Worm (Caenorhabditis elegans) whole organism, young adult: ENCODE data around the gene Y62H9A.1.

Source experiments
- B0035.1 ChIP-seq: sonication (generic microtip); optimal IDR thresholded peaks from 2 replicates; lab custom pipeline; 2016; ENCODE audit warnings: missing genetic modification characterization, mild to moderate bottlenecking, missing compliant biosample characterization, missing genotype, missing genetic modification reagents
- C06A6.2 ChIP-seq: fragments of 200-800 bp; sonication (Bioruptor generic); conservative IDR thresholded peaks from 2 replicates; pipeline ENCODE4 v1.3.6; 2022; ENCODE audit warnings: missing genetic modification characterization, missing compliant biosample characterization
- F23B12.7 ChIP-seq: sonication (generic microtip); optimal IDR thresholded peaks from 2 replicates; lab custom pipeline; 2017; ENCODE audit warnings: missing genetic modification characterization, mild to moderate bottlenecking, missing compliant biosample characterization, antibody characterized with exemption, moderate library complexity; ENCODE audit not compliant: insufficient read depth
- F49E8.2 ChIP-seq: sonication (generic microtip); optimal IDR thresholded peaks from 3 replicates; lab custom pipeline; 2017; ENCODE audit warnings: missing genetic modification characterization, mild to moderate bottlenecking, missing compliant biosample characterization, antibody characterized with exemption, moderate library complexity; ENCODE audit not compliant: insufficient read depth
- F52B5.7 ChIP-seq: sonication (generic microtip); optimal IDR thresholded peaks from 2 replicates; lab custom pipeline; 2016; ENCODE audit warnings: mild to moderate bottlenecking, missing genetic modification characterization, missing compliant biosample characterization
- F55B11.4 ChIP-seq: sonication (generic microtip); optimal IDR thresholded peaks from 2 replicates; lab custom pipeline; 2016; ENCODE audit warnings: missing compliant biosample characterization, missing genetic modification characterization, borderline replicate concordance; ENCODE audit not compliant: insufficient read depth
- K11D2.4 ChIP-seq: fragments of 200-800 bp; sonication (Bioruptor generic); IDR thresholded peaks from 2 replicates; pipeline ENCODE4 v1.3.6; 2022; ENCODE audit warnings: missing genetic modification reagents, missing genetic modification characterization, missing compliant biosample characterization
- T07F8.4 ChIP-seq: sonication (generic microtip); optimal IDR thresholded peaks from 2 replicates; lab custom pipeline; 2016; ENCODE audit warnings: mild to moderate bottlenecking, missing genetic modification characterization, moderate library complexity, missing compliant biosample characterization
- T26A5.8 ChIP-seq: sonication (generic microtip); optimal IDR thresholded peaks from 2 replicates; lab custom pipeline; 2016; ENCODE audit warnings: missing genetic modification characterization, missing compliant biosample characterization
- Y67H2A.10 ChIP-seq: fragments of 200-800 bp; sonication (Bioruptor generic); conservative IDR thresholded peaks from 2 replicates; pipeline ENCODE4 v1.3.6; 2022; ENCODE audit warnings: missing genetic modification reagents, missing genetic modification characterization, missing compliant biosample characterization
- Y95B8A.8 ChIP-seq: fragments of 200-800 bp; sonication (Bioruptor generic); IDR thresholded peaks from 2 replicates; pipeline ENCODE4 v1.3.6; 2022; ENCODE audit warnings: missing genetic modification reagents, missing genetic modification characterization, missing compliant biosample characterization
- ZK185.1 ChIP-seq: sonication (generic microtip); optimal IDR thresholded peaks from 2 replicates; lab custom pipeline; 2016; ENCODE audit warnings: mild to moderate bottlenecking, missing genetic modification characterization, missing compliant biosample characterization; ENCODE audit not compliant: poor library complexity, severe bottlenecking
- akir-1 ChIP-seq: fragments of 200-800 bp; sonication (Bioruptor generic); optimal IDR thresholded peaks from 2 replicates; lab custom pipeline; 2018; ENCODE audit warnings: mild to moderate bottlenecking, missing genetic modification characterization, moderate library complexity, missing compliant biosample characterization
- bed-2 ChIP-seq: fragments of 200-800 bp; sonication (Bioruptor generic); IDR thresholded peaks from 2 replicates; pipeline ENCODE4 v1.3.6; 2022; ENCODE audit warnings: missing genetic modification reagents, missing genetic modification characterization, missing compliant biosample characterization
- cebp-2 ChIP-seq: fragments of 200-800 bp; sonication (Bioruptor generic); IDR thresholded peaks from 2 replicates; pipeline ENCODE4 v1.3.6; 2022; ENCODE audit warnings: missing genetic modification characterization, missing compliant biosample characterization
- ceh-79 ChIP-seq: sonication (generic microtip); optimal IDR thresholded peaks from 2 replicates; lab custom pipeline; 2017; ENCODE audit warnings: mild to moderate bottlenecking, missing genetic modification characterization, missing compliant biosample characterization
- ceh-91 ChIP-seq: fragments of 200-800 bp; sonication (Bioruptor generic); IDR thresholded peaks from 2 replicates; pipeline ENCODE4 v1.3.6; 2022; ENCODE audit warnings: missing genetic modification reagents, missing genetic modification characterization, missing compliant biosample characterization
- die-1 ChIP-seq: sonication (generic microtip); optimal IDR thresholded peaks from 2 replicates; lab custom pipeline; 2016; ENCODE audit warnings: missing genotype, mild to moderate bottlenecking, missing genetic modification characterization, missing compliant biosample characterization
- dox-1 ChIP-seq: fragments of 200-800 bp; sonication (Bioruptor generic); IDR thresholded peaks from 2 replicates; pipeline ENCODE4 v1.3.6; 2022; ENCODE audit warnings: missing genetic modification reagents, missing genetic modification characterization, missing compliant biosample characterization
- dpl-1 ChIP-seq: fragments of 150-350 bp; optimal IDR thresholded peaks from 2 replicates; lab custom pipeline; 2014; ENCODE audit warnings: missing biosample characterization, missing genetic modification reagents, missing genetic modification characterization
- egl-18 ChIP-seq: fragments of 200-800 bp; sonication (Bioruptor generic); IDR thresholded peaks from 2 replicates; pipeline ENCODE4 v1.3.6; 2022; ENCODE audit warnings: missing genetic modification reagents, missing genetic modification characterization, missing compliant biosample characterization
- egl-44 ChIP-seq: fragments of 200-800 bp; sonication (Bioruptor generic); IDR thresholded peaks from 2 replicates; pipeline ENCODE4 v1.3.6; 2022; ENCODE audit warnings: missing genetic modification reagents, missing genetic modification characterization, missing compliant biosample characterization
- fkh-3 ChIP-seq: sonication (generic microtip); optimal IDR thresholded peaks from 2 replicates; lab custom pipeline; 2016; ENCODE audit warnings: mild to moderate bottlenecking, missing genetic modification characterization, missing compliant biosample characterization
- gei-17 ChIP-seq: fragments of 200-800 bp; sonication (Bioruptor generic); optimal IDR thresholded peaks from 2 replicates; lab custom pipeline; 2018; ENCODE audit warnings: mild to moderate bottlenecking, missing genetic modification characterization, missing compliant biosample characterization
- him-1 ChIP-seq: sonication (generic microtip); optimal IDR thresholded peaks from 2 replicates; lab custom pipeline; 2016; ENCODE audit warnings: missing genotype, missing genetic modification reagents, missing genetic modification characterization, missing compliant biosample characterization
- hlh-12 ChIP-seq: sonication (generic microtip); optimal IDR thresholded peaks from 2 replicates; lab custom pipeline; 2016; ENCODE audit warnings: missing genetic modification characterization, missing compliant biosample characterization
- hrde-1 ChIP-seq: sonication (generic microtip); optimal IDR thresholded peaks from 2 replicates; lab custom pipeline; 2016; ENCODE audit warnings: missing genetic modification characterization, mild to moderate bottlenecking, missing compliant biosample characterization, moderate library complexity, missing genotype, missing genetic modification reagents, borderline replicate concordance
- lin-40 ChIP-seq: sonication (generic microtip); optimal IDR thresholded peaks from 2 replicates; lab custom pipeline; 2016; ENCODE audit warnings: missing genetic modification characterization, mild to moderate bottlenecking, missing compliant biosample characterization, missing genotype, missing genetic modification reagents
- lsl-1 ChIP-seq: fragments of 200-800 bp; sonication (Bioruptor generic); optimal IDR thresholded peaks from 2 replicates; lab custom pipeline; 2018; ENCODE audit warnings: mild to moderate bottlenecking, missing genetic modification characterization, moderate library complexity, missing compliant biosample characterization
- mel-28 ChIP-seq: sonication (generic microtip); optimal IDR thresholded peaks from 2 replicates; lab custom pipeline; 2016; ENCODE audit warnings: borderline replicate concordance, mild to moderate bottlenecking, missing genetic modification characterization, missing compliant biosample characterization
- mes-4 ChIP-seq: sonication (generic microtip); optimal IDR thresholded peaks from 2 replicates; lab custom pipeline; 2016; ENCODE audit warnings: missing genotype, missing genetic modification characterization, missing compliant biosample characterization
- nfya-2 ChIP-seq: fragments of 200-800 bp; sonication (Bioruptor generic); IDR thresholded peaks from 2 replicates; pipeline ENCODE4 v1.3.6; 2022; ENCODE audit warnings: missing genetic modification reagents, missing genetic modification characterization, missing compliant biosample characterization
- nhr-80 ChIP-seq: sonication (generic microtip); optimal IDR thresholded peaks from 2 replicates; lab custom pipeline; 2016; ENCODE audit warnings: missing genetic modification characterization, missing compliant biosample characterization
- nhr-90 ChIP-seq: sonication (generic microtip); optimal IDR thresholded peaks from 2 replicates; lab custom pipeline; 2016; ENCODE audit warnings: missing genotype, mild to moderate bottlenecking, missing genetic modification characterization, missing compliant biosample characterization
- pbrm-1 ChIP-seq: fragments of 200-800 bp; sonication (Bioruptor generic); IDR thresholded peaks from 2 replicates; pipeline ENCODE4 v1.3.6; 2022; ENCODE audit warnings: missing genetic modification reagents, missing genetic modification characterization, missing compliant biosample characterization
- rpc-1 ChIP-seq, 2 experiments: fragments of 150-350 bp in 1 of 2; sonication (generic microtip) in 1 of 2; optimal IDR thresholded peaks; 2 replicates each; lab custom pipeline; 2014 to 2018; ENCODE audit warnings: missing biosample characterization in 1 of 2, missing genetic modification characterization in 1 of 2, missing genetic modification reagents in 1 of 2, missing genotype in 1 of 2
- snpc-1.3 ChIP-seq: sonication (generic microtip); optimal IDR thresholded peaks from 2 replicates; lab custom pipeline; 2017; ENCODE audit warnings: missing genetic modification characterization, mild to moderate bottlenecking, missing compliant biosample characterization, antibody characterized with exemption, moderate library complexity, missing genotype, missing genetic modification reagents; ENCODE audit not compliant: insufficient read depth
- snpc-4 ChIP-seq, 5 experiments: fragments of 150-350 bp in 1 of 5; sonication (generic microtip) in 4 of 5; optimal IDR thresholded peaks; 2 replicates each; lab custom pipeline; 2014 to 2018; ENCODE audit warnings: missing genetic modification characterization in 5 of 5, missing biosample characterization in 3 of 5, antibody characterized with exemption in 2 of 5, mild to moderate bottlenecking in 2 of 5, missing compliant biosample characterization in 2 of 5, missing genotype in 2 of 5, moderate library complexity in 2 of 5, missing genetic modification reagents in 1 of 5
- somi-1 ChIP-seq: fragments of 200-800 bp; sonication (Bioruptor generic); optimal IDR thresholded peaks from 2 replicates; lab custom pipeline; 2018; ENCODE audit warnings: mild to moderate bottlenecking, missing genetic modification characterization, missing compliant biosample characterization
- sptf-2 ChIP-seq: fragments of 200-800 bp; sonication (Bioruptor generic); optimal IDR thresholded peaks from 2 replicates; lab custom pipeline; 2018; ENCODE audit warnings: mild to moderate bottlenecking, missing genetic modification characterization, missing compliant biosample characterization
- tbx-9 ChIP-seq: sonication (generic microtip); optimal IDR thresholded peaks from 2 replicates; lab custom pipeline; 2016; ENCODE audit warnings: borderline replicate concordance, missing genetic modification characterization, inconsistent platforms, missing compliant biosample characterization
- unc-130 ChIP-seq: sonication (generic microtip); optimal IDR thresholded peaks from 2 replicates; lab custom pipeline; 2016; ENCODE audit warnings: missing genetic modification reagents, missing genetic modification characterization, missing compliant biosample characterization
- xnd-1 ChIP-seq: sonication (generic microtip); optimal IDR thresholded peaks from 2 replicates; lab custom pipeline; 2016; ENCODE audit warnings: missing genotype, missing genetic modification reagents, missing genetic modification characterization, missing compliant biosample characterization
- zfh-2 ChIP-seq: fragments of 200-800 bp; sonication (Bioruptor generic); conservative IDR thresholded peaks from 2 replicates; pipeline ENCODE4 v1.3.6; 2022; ENCODE audit warnings: missing genetic modification reagents, missing genetic modification characterization, missing compliant biosample characterization
- zim-3 ChIP-seq: sonication (generic microtip); optimal IDR thresholded peaks from 2 replicates; lab custom pipeline; 2017; ENCODE audit warnings: mild to moderate bottlenecking, missing genetic modification characterization, moderate library complexity, missing compliant biosample characterization
- ztf-26 ChIP-seq: sonication (generic microtip); optimal IDR thresholded peaks from 2 replicates; lab custom pipeline; 2017; ENCODE audit warnings: missing genetic modification characterization, missing compliant biosample characterization
- ztf-6 ChIP-seq: fragments of 200-800 bp; sonication (Bioruptor generic); IDR thresholded peaks from 2 replicates; pipeline ENCODE4 v1.3.6; 2022; ENCODE audit warnings: missing genetic modification reagents, missing genetic modification characterization, missing compliant biosample characterization

Gene Y62H9A.1

ce11 chrX:11924158-11924557 is 48.8 kb downstream of the Y62H9A.1 start, which contains the start of gene F55G7.1 (continued):
- TF ChIP-seq F49E8.2 (tag; lab: Kevin White, UChicago) (no peak), F55B11.4 (tag; lab: Kevin White, UChicago) (no peak), akir-1 (GFP tag; lab: Kevin White, UChicago) (no peak), zim-3 (tag; lab: Kevin White, UChicago) (no peak), T07F8.4 (no peak), dpl-1 (GFP tag; lab: Kevin White, UChicago) (no peak), nhr-80 (tag; lab: Kevin White, UChicago) (peak; percentile 46), nhr-90 (tag; lab: Kevin White, UChicago) (no peak), mel-28 (no peak), B0035.1 (tag; lab: Kevin White, UChicago) (no peak), cebp-2 (no peak), somi-1 (no peak), ceh-79 (tag; lab: Kevin White, UChicago) (no peak), unc-130 (no peak), egl-18 (GFP tag; lab: Robert Waterston, UW) (no peak), C06A6.2 (0 out of 2 replicates have a peak, but pooled peaks have one; percentile 36), snpc-1.3 (tag; lab: Kevin White, UChicago) (no peak), sptf-2 (no peak), rpc-1 (optimal IDR thresholded peaks at IDR 0.05; lab: Kevin White, UChicago) (no peak), rpc-1 (tag; optimal IDR thresholded peaks at IDR 0.05; lab: Kevin White, UChicago) (no peak), him-1 (no peak), gei-17 (GFP tag; lab: Kevin White, UChicago) (peak; percentile 92), die-1 (no peak), hrde-1 (no peak), Y95B8A.8 (GFP tag; lab: Robert Waterston, UW) (no peak), ztf-26 (peak; percentile 71), snpc-4 (GFP tag; optimal IDR thresholded peaks at IDR 0.05; lab: Kevin White, UChicago) (no peak), snpc-4 (tag; optimal IDR thresholded peaks at IDR 0.05; lab: Kevin White, UChicago) (peak in 2 of 4 experiments; percentile 19 to 82), T26A5.8 (tag; lab: Kevin White, UChicago) (no peak), egl-44 (GFP tag; lab: Robert Waterston, UW) (no peak), lin-40 (tag; lab: Kevin White, UChicago) (peak; percentile 83), dox-1 (GFP tag; lab: Robert Waterston, UW) (peak; percentile 71; the same call in 1 of the 2 replicates), lsl-1 (GFP tag; lab: Kevin White, UChicago) (no peak), ztf-6 (GFP tag; lab: Robert Waterston, UW) (no peak), mes-4 (tag; lab: Kevin White, UChicago) (no peak), ZK185.1 (tag; lab: Kevin White, UChicago) (peak; percentile 34), ceh-91 (no peak), tbx-9 (tag; lab: Kevin White, UChicago) (no peak), fkh-3 (tag; lab: Kevin White, UChicago) (no peak), xnd-1 (tag; lab: Kevin White, UChicago) (no peak), bed-2 (GFP tag; lab: Robert Waterston, UW) (no peak), K11D2.4 (peak; percentile 56; the same call in 1 of the 2 replicates), F23B12.7 (tag; lab: Kevin White, UChicago) (peak; percentile 21), F52B5.7 (tag; lab: Kevin White, UChicago) (no peak), Y67H2A.10 (GFP tag; lab: Robert Waterston, UW) (no peak), hlh-12 (tag; lab: Kevin White, UChicago) (no peak), nfya-2 (GFP tag; lab: Robert Waterston, UW) (no peak), zfh-2 (no peak), pbrm-1 (no peak)
